Worm (Caenorhabditis elegans): ENCODE data around the gene T14B4.8.

ce11 chrII:6744648-6745047 lies 15.5 kb upstream of the T14B4.8 start, which contains the start of gene ins-15:
- no peak for TF ChIP-seq hlh-30 (tag; optimal IDR thresholded peaks at IDR 0.05; ENCODE audit: insufficient read depth)
- no peak for TF ChIP-seq unc-86 (tag; optimal IDR thresholded peaks at IDR 0.05)
- TF ChIP-seq pqm-1 (tag; optimal IDR thresholded peaks at IDR 0.05), result no peak
- TF ChIP-seq zip-5 (tag; optimal IDR thresholded peaks at IDR 0.05), result no peak
- TF ChIP-seq hlh-13 (GFP tag; optimal IDR thresholded peaks at IDR 0.05), result no peak
- TF ChIP-seq elt-2 (tag; optimal IDR thresholded peaks at IDR 0.05), result no peak
- no peak for TF ChIP-seq mec-3 (tag; optimal IDR thresholded peaks at IDR 0.05; ENCODE audit: borderline replicate concordance)
- TF ChIP-seq ref-2 (tag; optimal IDR thresholded peaks at IDR 0.05), result no peak
- TF ChIP-seq dve-1 (tag; optimal IDR thresholded peaks at IDR 0.05), result no peak
- no peak for TF ChIP-seq tbx-2 (tag; optimal IDR thresholded peaks at IDR 0.05)
- TF ChIP-seq pha-2 (tag; optimal IDR thresholded peaks at IDR 0.05), result no peak

Measured in whole organism, late embryonic.